Fruit fly (Drosophila melanogaster) whole organism, larva: ENCODE measurements around the gene Lrch.
A peak's percentile ranks its signal among the peaks of the same experiment; 100 is the strongest.

Experiments
- noc ChIP-seq: fragments of 200-800 bp; sonication (Bioruptor generic); optimal IDR thresholded peaks from 3 replicates; lab custom pipeline; 2019; ENCODE audit warnings: missing biosample characterization, mild to moderate bottlenecking, missing genetic modification characterization, moderate library complexity

Gene Lrch

dm6 chr2L:17383588-17384308, at the start of gene Lrch:
Gene Lrch (minus strand): TSS chr2L:17384115.
- TF ChIP-seq noc (tag; lab: Kevin White, UChicago) = peak; percentile 47

- no peak for TF ChIP-seq noc (tag; lab: Kevin White, UChicago)
Measured at dm6 chr2L:17433030-17433912, 49.4 kb upstream of the Lrch start, which contains the start of the genes Dif and CG5043. Gene Dif (minus strand): TSS chr2L:17433161. Gene CG5043 (plus strand): TSS chr2L:17433862.

dm6 chr2L:17431359-17431675, 47.4 kb upstream of the Lrch start:
- no peak for TF ChIP-seq noc (tag; lab: Kevin White, UChicago)

dm6 chr2L:17430602-17431358, 46.9 kb upstream of the Lrch start:
- peak; percentile 30 for TF ChIP-seq noc (tag; lab: Kevin White, UChicago)

- TF ChIP-seq noc (tag; lab: Kevin White, UChicago) = peak; percentile 97
Measured at dm6 chr2L:17429788-17430587, 46.1 kb upstream of the Lrch start.

dm6 chr2L:17427929-17428456, 44.1 kb upstream of the Lrch start:
- TF ChIP-seq noc (tag; lab: Kevin White, UChicago) = peak; percentile 14

dm6 chr2L:17427187-17427586, 43.3 kb upstream of the Lrch start:
- no peak for TF ChIP-seq noc (tag; lab: Kevin White, UChicago)

- TF ChIP-seq noc (tag; lab: Kevin White, UChicago) = no peak
Measured at dm6 chr2L:17425412-17425811, 41.5 kb upstream of the Lrch start.

- TF ChIP-seq noc (tag; lab: Kevin White, UChicago) = no peak
Measured at dm6 chr2L:17425005-17425404, 41.1 kb upstream of the Lrch start.

- no peak for TF ChIP-seq noc (tag; lab: Kevin White, UChicago)
Measured at dm6 chr2L:17422089-17422488, 38.2 kb upstream of the Lrch start.

dm6 chr2L:17421366-17421765, 37.5 kb upstream of the Lrch start:
- TF ChIP-seq noc (tag; lab: Kevin White, UChicago) = peak; percentile 24

dm6 chr2L:17420419-17420818, 36.5 kb upstream of the Lrch start:
- no peak for TF ChIP-seq noc (tag; lab: Kevin White, UChicago)

dm6 chr2L:17412533-17412932, 28.6 kb upstream of the Lrch start, which contains the start of gene Rsph9:
Gene Rsph9 (minus strand): TSS chr2L:17412633.
- no peak for TF ChIP-seq noc (tag; lab: Kevin White, UChicago)

- no peak for TF ChIP-seq noc (tag; lab: Kevin White, UChicago)
Measured at dm6 chr2L:17410358-17410757, 26.4 kb upstream of the Lrch start, which contains the start of the genes Polr2J and CG15141. Gene Polr2J (minus strand): TSS chr2L:17410406. Gene CG15141 (plus strand): TSS chr2L:17410641.

dm6 chr2L:17402493-17402892, 18.6 kb upstream of the Lrch start:
- TF ChIP-seq noc (tag; lab: Kevin White, UChicago) = no peak
